Fruit fly (Drosophila melanogaster): ENCODE measurements around the gene CG14739.

Gene CG14739

DNA sequence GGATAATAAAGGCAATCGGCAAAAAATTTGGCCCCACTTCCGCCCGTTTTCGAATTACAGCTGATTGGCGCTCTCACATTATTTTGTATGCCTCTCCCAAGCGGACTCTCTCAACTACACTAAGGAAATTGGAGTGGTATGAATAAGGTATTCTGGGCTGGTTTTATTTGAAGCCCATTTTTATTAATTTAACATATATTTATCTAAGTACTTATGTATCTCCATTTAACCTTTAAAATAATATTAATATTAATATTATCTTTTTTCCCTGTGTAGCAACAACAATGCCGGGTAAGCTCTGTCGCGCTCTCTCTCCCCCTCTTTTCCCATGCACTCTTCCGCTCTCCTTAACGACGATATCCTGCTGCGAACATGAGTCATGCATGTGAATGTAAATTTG lies 29.9 kb upstream of the CG14739 start (continued):
- TF ChIP-seq Oaz (GFP tag; IDR thresholded peaks at IDR 0.05) (peak; percentile 80), Hr78 (GFP tag; optimal IDR thresholded peaks at IDR 0.05) (no peak), zen2 (GFP tag; IDR thresholded peaks at IDR 0.05; ENCODE audit: partially characterized antibody) (no peak), CG16815 (GFP tag; optimal IDR thresholded peaks at IDR 0.05) (peak; percentile 42), CG18764 (GFP tag; optimal IDR thresholded peaks at IDR 0.05) (peak; percentile 17), pfk (GFP tag; optimal IDR thresholded peaks at IDR 0.05) (no peak), CG8359 (GFP tag; optimal IDR thresholded peaks at IDR 0.05; ENCODE audit: borderline replicate concordance) (no peak), Sox100B (GFP tag; optimal IDR thresholded peaks at IDR 0.05) (peak; percentile 66), ewg (GFP tag; optimal IDR thresholded peaks at IDR 0.05) (peak; percentile 55), stwl (tag; optimal IDR thresholded peaks at IDR 0.05) (no peak), CG9797 (GFP tag; optimal IDR thresholded peaks at IDR 0.05) (no peak), Rx (GFP tag; IDR thresholded peaks at IDR 0.05) (peak; percentile 59), fd3F (GFP tag; optimal IDR thresholded peaks at IDR 0.05) (peak; percentile 60), CG3065 (GFP tag; optimal IDR thresholded peaks at IDR 0.05) (peak; percentile 7), sug (tag; optimal IDR thresholded peaks at IDR 0.05) (no peak), Dref (GFP tag; IDR thresholded peaks at IDR 0.05) (no peak), sob (GFP tag; IDR thresholded peaks at IDR 0.05) (peak; percentile 84), Gug (GFP tag; IDR thresholded peaks at IDR 0.05) (peak; percentile 49; the same call in 3 of the 4 replicates), caup (GFP tag; optimal IDR thresholded peaks at IDR 0.05; ENCODE audit: severe bottlenecking) (peak; percentile 81), crc (GFP tag; optimal IDR thresholded peaks at IDR 0.05) (no peak), CG5180 (GFP tag; optimal IDR thresholded peaks at IDR 0.05) (peak; percentile 47), crp (GFP tag; optimal IDR thresholded peaks at IDR 0.05) (peak in 1 of 2 experiments; percentile 12), Mrtf (GFP tag; IDR thresholded peaks at IDR 0.05) (peak; percentile 77; the same call in 2 of the 3 replicates), CG7556 (GFP tag; optimal IDR thresholded peaks at IDR 0.05) (no peak), gfzf (GFP tag; optimal IDR thresholded peaks at IDR 0.05) (no peak), nom (GFP tag; optimal IDR thresholded peaks at IDR 0.05) (no peak), CG3726 (GFP tag; IDR thresholded peaks at IDR 0.05) (peak; percentile 38; the same call in 1 of the 3 replicates), CG13424 (tag; optimal IDR thresholded peaks at IDR 0.05) (peak; percentile 86), unpg (GFP tag; optimal IDR thresholded peaks at IDR 0.05) (no peak), fd96Cb (tag; optimal IDR thresholded peaks at IDR 0.05) (peak; percentile 70), trem (tag; optimal IDR thresholded peaks at IDR 0.05) (no peak), Hr3 (GFP tag; optimal IDR thresholded peaks at IDR 0.05) (peak; percentile 62), trh (GFP tag; optimal IDR thresholded peaks at IDR 0.05) (no peak), CG4424 (GFP tag; optimal IDR thresholded peaks at IDR 0.05) (peak; percentile 53), Dek (tag; optimal IDR thresholded peaks at IDR 0.05) (no peak), CG7987 (GFP tag; optimal IDR thresholded peaks at IDR 0.05) (no peak), gt (GFP tag; IDR thresholded peaks at IDR 0.05) (peak; percentile 45; the same call in 1 of the 2 replicates), Adf1 (GFP tag; IDR thresholded peaks at IDR 0.05) (peak; percentile 52), C15 (GFP tag; IDR thresholded peaks at IDR 0.05) (peak; percentile 62; the same call in 1 of the 3 replicates), hbn (GFP tag; IDR thresholded peaks at IDR 0.05; ENCODE audit: partially characterized antibody) (no peak), bbx (GFP tag; IDR thresholded peaks at IDR 0.05; ENCODE audit: partially characterized antibody) (no peak), dmrt11E (tag; optimal IDR thresholded peaks at IDR 0.05) (no peak), CG10366 (GFP tag; IDR thresholded peaks at IDR 0.05) (peak; percentile 83), CG6175 (GFP tag; IDR thresholded peaks at IDR 0.05) (peak; percentile 65; the same call in 2 of the 3 replicates), CG10979 (tag; optimal IDR thresholded peaks at IDR 0.05) (no peak), CG16863 (GFP tag; optimal IDR thresholded peaks at IDR 0.05) (no peak), Lpt (GFP tag; optimal IDR thresholded peaks at IDR 0.05) (no peak), CG15514 (GFP tag; optimal IDR thresholded peaks at IDR 0.05) (peak; percentile 77), MESR4 (GFP tag; optimal IDR thresholded peaks at IDR 0.05) (no peak)
